Fruit fly (Drosophila melanogaster) whole organism, embryonic: ENCODE measurements around the gene CG15221.

Experiments used
- Blimp-1 ChIP-seq: fragments of 200-800 bp; sonication (Bioruptor generic); optimal IDR thresholded peaks from 3 replicates; lab custom pipeline; 2018; ENCODE audit warnings: missing biosample characterization, missing genetic modification characterization, mild to moderate bottlenecking, moderate library complexity, missing genetic modification reagents
- CG10366 ChIP-seq: fragments of 200-800 bp; sonication (Bioruptor generic); IDR thresholded peaks from 2 replicates; pipeline ENCODE4 v1.3.6; 2022; ENCODE audit warnings: missing biosample characterization, missing genetic modification characterization
- CG11085 ChIP-seq: fragments of 200-800 bp; sonication (Bioruptor generic); IDR thresholded peaks from 2 replicates; pipeline ENCODE4 v1.3.6; 2022; ENCODE audit warnings: missing biosample characterization, missing genetic modification characterization
- CG11560 ChIP-seq: fragments of 200-800 bp; sonication (Bioruptor generic); IDR thresholded peaks from 3 replicates; pipeline ENCODE4 v1.3.6; 2022; ENCODE audit warnings: missing biosample characterization, missing genetic modification characterization
- CG12104 ChIP-seq: fragments of 200-800 bp; sonication (Bioruptor generic); optimal IDR thresholded peaks from 3 replicates; lab custom pipeline; 2016; ENCODE audit warnings: missing biosample characterization, missing genetic modification characterization
- CG12391 ChIP-seq: fragments of 200-800 bp; sonication (Bioruptor generic); optimal IDR thresholded peaks from 3 replicates; lab custom pipeline; 2018; ENCODE audit warnings: missing biosample characterization, mild to moderate bottlenecking, missing genetic modification characterization, moderate library complexity
- CG14014 ChIP-seq: fragments of 200-800 bp; sonication (Bioruptor generic); IDR thresholded peaks from 2 replicates; pipeline ENCODE4 v1.3.6; 2022; ENCODE audit warnings: missing biosample characterization, missing genetic modification characterization
- CG14710 ChIP-seq: fragments of 200-800 bp; sonication (Bioruptor generic); optimal IDR thresholded peaks from 3 replicates; lab custom pipeline; 2019; ENCODE audit warnings: missing biosample characterization, mild to moderate bottlenecking, missing genetic modification characterization, moderate library complexity
- CG15696 ChIP-seq: fragments of 200-800 bp; sonication (Bioruptor generic); optimal IDR thresholded peaks from 2 replicates; lab custom pipeline; 2019; ENCODE audit warnings: missing biosample characterization, mild to moderate bottlenecking, missing genetic modification characterization, moderate library complexity
- CG2199 ChIP-seq: fragments of 200-800 bp; sonication (Bioruptor generic); IDR thresholded peaks from 3 replicates; pipeline ENCODE4 v1.3.6; 2022; ENCODE audit warnings: missing biosample characterization, missing genetic modification characterization
- CG30431 ChIP-seq: fragments of 200-800 bp; sonication (Bioruptor generic); optimal IDR thresholded peaks from 2 replicates; lab custom pipeline; 2017; ENCODE audit warnings: missing biosample characterization, missing genetic modification characterization
- CG31388 ChIP-seq: fragments of 200-800 bp; sonication (Bioruptor generic); optimal IDR thresholded peaks from 2 replicates; lab custom pipeline; 2016; ENCODE audit warnings: missing biosample characterization, missing genetic modification characterization
- CG4404 ChIP-seq: fragments of 200-800 bp; sonication (Bioruptor generic); IDR thresholded peaks from 2 replicates; pipeline ENCODE4 v1.3.6; 2022; ENCODE audit warnings: missing biosample characterization, missing genetic modification characterization
- CG4730 ChIP-seq: fragments of 200-800 bp; sonication (Bioruptor generic); IDR thresholded peaks from 2 replicates; pipeline ENCODE4 v1.3.6; 2022; ENCODE audit warnings: missing biosample characterization, missing genetic modification characterization
- CG6654 ChIP-seq: fragments of 200-800 bp; sonication (Bioruptor generic); optimal IDR thresholded peaks from 2 replicates; lab custom pipeline; 2017; ENCODE audit warnings: missing biosample characterization, mild to moderate bottlenecking, missing genetic modification characterization
- CG6689 ChIP-seq: fragments of 200-800 bp; sonication (Bioruptor generic); IDR thresholded peaks from 2 replicates; pipeline ENCODE4 v1.3.6; 2022; ENCODE audit warnings: missing biosample characterization, missing genetic modification characterization
- CG7556 ChIP-seq: fragments of 200-800 bp; sonication (Bioruptor generic); optimal IDR thresholded peaks from 2 replicates; lab custom pipeline; 2017; ENCODE audit warnings: missing biosample characterization, mild to moderate bottlenecking, missing genetic modification characterization
- CG7839 ChIP-seq: fragments of 200-800 bp; sonication (Bioruptor generic); optimal IDR thresholded peaks from 3 replicates; lab custom pipeline; 2018; ENCODE audit warnings: missing biosample characterization, mild to moderate bottlenecking, missing genetic modification characterization, moderate library complexity
- CG8089 ChIP-seq: fragments of 200-800 bp; sonication (Bioruptor generic); optimal IDR thresholded peaks from 3 replicates; lab custom pipeline; 2016; ENCODE audit warnings: missing biosample characterization, missing genetic modification characterization
- CHES-1-like ChIP-seq: fragments of 200-800 bp; sonication (Bioruptor generic); optimal IDR thresholded peaks from 2 replicates; lab custom pipeline; 2016; ENCODE audit warnings: missing biosample characterization, missing genetic modification characterization
- Dad ChIP-seq: fragments of 200-800 bp; sonication (Bioruptor generic); optimal IDR thresholded peaks from 3 replicates; lab custom pipeline; 2016; ENCODE audit warnings: missing biosample characterization, missing genetic modification characterization
- HLHmδ ChIP-seq: fragments of 200-800 bp; sonication (Bioruptor generic); optimal IDR thresholded peaks from 2 replicates; lab custom pipeline; 2018; ENCODE audit warnings: missing biosample characterization, mild to moderate bottlenecking, missing genetic modification characterization, moderate library complexity
- Hand ChIP-seq: fragments of 200-800 bp; sonication (Bioruptor generic); optimal IDR thresholded peaks from 2 replicates; lab custom pipeline; 2017; ENCODE audit warnings: mild to moderate bottlenecking, missing biosample characterization, missing genetic modification reagents, missing genetic modification characterization
- Max ChIP-seq: fragments of 200-800 bp; sonication (Bioruptor generic); optimal IDR thresholded peaks from 2 replicates; lab custom pipeline; 2016; ENCODE audit warnings: missing biosample characterization, mild to moderate bottlenecking, missing genetic modification characterization
- Mes4 ChIP-seq: fragments of 200-800 bp; sonication (Bioruptor generic); optimal IDR thresholded peaks from 2 replicates; lab custom pipeline; 2016; ENCODE audit warnings: missing biosample characterization, missing genetic modification characterization
- NC2α ChIP-seq: fragments of 200-800 bp; sonication (Bioruptor generic); optimal IDR thresholded peaks from 2 replicates; lab custom pipeline; 2016; ENCODE audit warnings: missing biosample characterization, missing genetic modification characterization
- NFAT ChIP-seq: fragments of 200-800 bp; sonication (Bioruptor generic); IDR thresholded peaks from 2 replicates; pipeline ENCODE4 v1.3.6; 2022; ENCODE audit warnings: missing biosample characterization, missing genetic modification characterization
- Pdp1 ChIP-seq, 2 experiments: fragments of 200-800 bp; sonication (Bioruptor generic); optimal IDR thresholded peaks; 3 replicates each; lab custom pipeline; 2016; ENCODE audit warnings: missing biosample characterization in 2 of 2, missing genetic modification characterization in 2 of 2, mild to moderate bottlenecking in 1 of 2, moderate library complexity in 1 of 2
- Spps ChIP-seq: fragments of 200-800 bp; sonication (Bioruptor generic); optimal IDR thresholded peaks from 2 replicates; lab custom pipeline; 2018; ENCODE audit warnings: missing biosample characterization, mild to moderate bottlenecking, missing genetic modification characterization
- Ssrp ChIP-seq: fragments of 200-800 bp; sonication (Bioruptor generic); optimal IDR thresholded peaks from 2 replicates; lab custom pipeline; 2018; ENCODE audit warnings: missing biosample characterization, mild to moderate bottlenecking, missing genetic modification characterization, moderate library complexity
- Trl ChIP-seq, 3 experiments: fragments of >200 bp in 2 of 3; fragments of 200-800 bp in 1 of 3; sonication (Bioruptor generic) in 1 of 3; optimal IDR thresholded peaks; 2 replicates in 1 of 3; 3 replicates in 2 of 3; lab custom pipeline; 2016 to 2017; ENCODE audit warnings: missing biosample characterization in 1 of 3, missing genetic modification characterization in 1 of 3
- ash1 ChIP-seq: fragments of 200-800 bp; sonication (Bioruptor generic); optimal IDR thresholded peaks from 2 replicates; lab custom pipeline; 2018; ENCODE audit warnings: missing biosample characterization, mild to moderate bottlenecking, missing genetic modification characterization
- cg ChIP-seq: fragments of 200-800 bp; sonication (Bioruptor generic); optimal IDR thresholded peaks from 3 replicates; lab custom pipeline; 2019; ENCODE audit warnings: missing biosample characterization, mild to moderate bottlenecking, missing genetic modification characterization, moderate library complexity
- corto ChIP-seq: fragments of 200-800 bp; sonication (Bioruptor generic); optimal IDR thresholded peaks from 2 replicates; lab custom pipeline; 2016; ENCODE audit warnings: missing biosample characterization, mild to moderate bottlenecking, missing genetic modification characterization, moderate library complexity
- ewg ChIP-seq: fragments of 200-800 bp; sonication (Bioruptor generic); optimal IDR thresholded peaks from 3 replicates; lab custom pipeline; 2017; ENCODE audit warnings: mild to moderate bottlenecking, missing biosample characterization, missing genetic modification reagents, missing genetic modification characterization
- grn ChIP-seq: fragments of 200-800 bp; sonication (Bioruptor generic); optimal IDR thresholded peaks from 3 replicates; lab custom pipeline; 2017; ENCODE audit warnings: missing biosample characterization, missing genetic modification characterization
- hkb ChIP-seq, 2 experiments: fragments of 200-800 bp in 1 of 2; fragments of >200 bp in 1 of 2; sonication (Bioruptor generic) in 1 of 2; IDR thresholded peaks in 1 of 2; optimal IDR thresholded peaks in 1 of 2; 2 replicates each; pipeline versions ENCODE4 v1.3.6 to Lab custom; 2017 to 2022; ENCODE audit warnings: missing biosample characterization in 1 of 2, missing genetic modification characterization in 1 of 2
- ind ChIP-seq: fragments of 200-800 bp; sonication (Bioruptor generic); optimal IDR thresholded peaks from 3 replicates; lab custom pipeline; 2016; ENCODE audit warnings: missing biosample characterization, missing genetic modification characterization
- pfk ChIP-seq: fragments of 200-800 bp; sonication (Bioruptor generic); optimal IDR thresholded peaks from 2 replicates; lab custom pipeline; 2018; ENCODE audit warnings: missing biosample characterization, mild to moderate bottlenecking, missing genetic modification characterization, moderate library complexity
- phol ChIP-seq: fragments of 200-800 bp; sonication (Bioruptor generic); optimal IDR thresholded peaks from 3 replicates; lab custom pipeline; 2018; ENCODE audit warnings: missing biosample characterization, mild to moderate bottlenecking, missing genetic modification characterization, moderate library complexity
- prd ChIP-seq, 3 experiments: fragments of >200 bp in 2 of 3; fragments of 200-800 bp in 1 of 3; sonication (Bioruptor generic) in 1 of 3; optimal IDR thresholded peaks in 2 of 3; IDR thresholded peaks in 1 of 3; 2 replicates in 2 of 3; 3 replicates in 1 of 3; pipeline versions ENCODE4 v1.3.6 to Lab custom; 2017 to 2022; ENCODE audit warnings: missing biosample characterization in 1 of 3, missing genetic modification characterization in 1 of 3
- rib ChIP-seq: fragments of 200-800 bp; sonication (Bioruptor generic); IDR thresholded peaks from 2 replicates; pipeline ENCODE4 v1.3.6; 2022; ENCODE audit warnings: missing biosample characterization, missing genetic modification characterization
- slp2 ChIP-seq: fragments of 200-800 bp; sonication (Bioruptor generic); optimal IDR thresholded peaks from 2 replicates; lab custom pipeline; 2016; ENCODE audit warnings: missing biosample characterization, missing genetic modification characterization
- tap ChIP-seq: fragments of 200-800 bp; optimal IDR thresholded peaks from 3 replicates; lab custom pipeline; 2019; ENCODE audit warnings: missing biosample characterization, mild to moderate bottlenecking, missing genetic modification characterization, moderate library complexity
- tgo ChIP-seq: fragments of 200-800 bp; sonication (Bioruptor generic); IDR thresholded peaks from 3 replicates; pipeline ENCODE4 v1.3.6; 2022; ENCODE audit warnings: missing biosample characterization, missing genetic modification characterization
- tx ChIP-seq: fragments of 200-800 bp; sonication (Bioruptor generic); optimal IDR thresholded peaks from 2 replicates; lab custom pipeline; 2016; ENCODE audit warnings: missing biosample characterization, missing genetic modification characterization
- usp ChIP-seq: fragments of >200 bp; optimal IDR thresholded peaks from 2 replicates; lab custom pipeline; 2017; ENCODE audit warnings: missing biosample characterization, missing genetic modification characterization
- yki ChIP-seq: fragments of >200 bp; optimal IDR thresholded peaks from 3 replicates; lab custom pipeline; 2018
- z ChIP-seq: fragments of 200-800 bp; sonication (Bioruptor generic); IDR thresholded peaks from 3 replicates; pipeline ENCODE4 v1.3.6; 2022; ENCODE audit warnings: missing biosample characterization, missing genetic modification characterization

CG15221 gene

dm6 chrX:11775987-11776587 lies 52.0 kb downstream of the CG15221 start (continued):
- TF ChIP-seq CG11085 (GFP tag; lab: Robert Waterston, UW) (no peak), Trl (optimal IDR thresholded peaks at IDR 0.05; lab: Kevin White, UChicago) (peak in 1 of 2 experiments; percentile 18), Trl (GFP tag; optimal IDR thresholded peaks at IDR 0.05; lab: Kevin White, UChicago) (peak; percentile 24), Blimp-1 (GFP tag; lab: Kevin White, UChicago) (peak; percentile 61), CG14710 (tag; lab: Kevin White, UChicago) (peak; percentile 70), rib (GFP tag; lab: Robert Waterston, UW) (no peak), HLHmδ (GFP tag; lab: Kevin White, UChicago) (no peak), Dad (GFP tag; lab: Kevin White, UChicago) (no peak), CG31388 (no peak), Hand (GFP tag; lab: Kevin White, UChicago) (no peak), NFAT (no peak), grn (GFP tag; lab: Kevin White, UChicago) (no peak), CG30431 (GFP tag; lab: Kevin White, UChicago) (peak; percentile 62), CG7556 (GFP tag; lab: Kevin White, UChicago) (peak; percentile 59), hkb (optimal IDR thresholded peaks at IDR 0.05; lab: Kevin White, UChicago) (no peak), hkb (GFP tag; IDR thresholded peaks at IDR 0.05; lab: Robert Waterston, UW) (0 out of 2 replicates have a peak, but pooled peaks have one; percentile 18), cg (GFP tag; lab: Kevin White, UChicago) (peak; percentile 45), yki (lab: Kevin White, UChicago) (no peak), CG15696 (tag; lab: Kevin White, UChicago) (peak; percentile 82), CG2199 (GFP tag; lab: Robert Waterston, UW) (no peak), CG11560 (tag; lab: Robert Waterston, UW) (no peak), Spps (tag; lab: Kevin White, UChicago) (peak; percentile 20), ash1 (no peak), CG6689 (GFP tag; lab: Robert Waterston, UW) (peak; percentile 63), tap (tag; lab: Kevin White, UChicago) (no peak), CG7839 (tag; lab: Kevin White, UChicago) (peak; percentile 61), Ssrp (peak; percentile 51), CG4730 (GFP tag; lab: Robert Waterston, UW) (no peak), Pdp1 (GFP tag; optimal IDR thresholded peaks at IDR 0.05; lab: Kevin White, UChicago) (peak in 1 of 2 experiments; percentile 48), ewg (GFP tag; lab: Kevin White, UChicago) (peak; percentile 25), CG14014 (no peak), ind (GFP tag; lab: Kevin White, UChicago) (peak; percentile 36), pfk (peak; percentile 97), CG4404 (GFP tag; lab: Robert Waterston, UW) (peak; percentile 41; the same call in 1 of the 2 replicates), usp (no peak), prd (optimal IDR thresholded peaks at IDR 0.05; lab: Kevin White, UChicago) (no peak), prd (GFP tag; IDR thresholded peaks at IDR 0.05; lab: Robert Waterston, UW) (peak; percentile 73; the same call in 2 of the 3 replicates), NC2α (GFP tag; lab: Kevin White, UChicago) (peak; percentile 16), corto (GFP tag; lab: Kevin White, UChicago) (peak; percentile 38), tx (GFP tag; lab: Kevin White, UChicago) (no peak), CHES-1-like (GFP tag; lab: Kevin White, UChicago) (no peak), Mes4 (GFP tag; lab: Kevin White, UChicago) (peak; percentile 31), CG12391 (peak; percentile 57), CG6654 (peak; percentile 17), tgo (GFP tag; lab: Robert Waterston, UW) (peak; percentile 37; the same call in 1 of the 3 replicates), Max (GFP tag; lab: Kevin White, UChicago) (no peak), CG12104 (GFP tag; lab: Kevin White, UChicago) (no peak), phol (tag; lab: Kevin White, UChicago) (peak; percentile 65), slp2 (GFP tag; lab: Kevin White, UChicago) (peak; percentile 39), CG8089 (GFP tag; lab: Kevin White, UChicago) (peak; percentile 15), z (no peak), CG10366 (0 out of 2 replicates have a peak, but pooled peaks have one; percentile 36)
